Fruit fly (Drosophila melanogaster) whole organism, embryonic: ENCODE results near the gene Prx5.

Source experiments
- Bdp1 ChIP-seq: fragments of 200-800 bp; sonication (Bioruptor generic); optimal IDR thresholded peaks from 3 replicates; lab custom pipeline; 2016; ENCODE audit warnings: missing biosample characterization, missing genetic modification characterization
- BtbVII ChIP-seq: fragments of 200-800 bp; sonication (Bioruptor generic); optimal IDR thresholded peaks from 3 replicates; lab custom pipeline; 2017; ENCODE audit warnings: missing biosample characterization, mild to moderate bottlenecking, missing genetic modification characterization
- CG10321 ChIP-seq: fragments of 200-800 bp; sonication (Bioruptor generic); IDR thresholded peaks from 2 replicates; pipeline ENCODE4 v1.3.6; 2022; ENCODE audit warnings: missing biosample characterization, missing genetic modification characterization
- CG11398 ChIP-seq: fragments of 200-800 bp; sonication (Bioruptor generic); optimal IDR thresholded peaks from 2 replicates; lab custom pipeline; 2016; ENCODE audit warnings: missing biosample characterization, missing genetic modification characterization
- CG11456 ChIP-seq: fragments of 200-800 bp; sonication (Bioruptor generic); IDR thresholded peaks from 3 replicates; pipeline ENCODE4 v1.3.6; 2022; ENCODE audit warnings: missing biosample characterization, missing genetic modification characterization
- CG14050 ChIP-seq: fragments of 200-800 bp; sonication (Bioruptor generic); IDR thresholded peaks from 3 replicates; pipeline ENCODE4 v1.3.6; 2022; ENCODE audit warnings: missing biosample characterization, missing genetic modification characterization
- CG15479 ChIP-seq: fragments of 200-800 bp; sonication (Bioruptor generic); optimal IDR thresholded peaks from 3 replicates; lab custom pipeline; 2019; ENCODE audit warnings: missing biosample characterization, mild to moderate bottlenecking, missing genetic modification characterization, moderate library complexity
- CG17186 ChIP-seq: fragments of 200-800 bp; sonication (Bioruptor generic); optimal IDR thresholded peaks from 3 replicates; lab custom pipeline; 2017; ENCODE audit warnings: missing biosample characterization, missing genetic modification reagents, missing genetic modification characterization
- CG17359 ChIP-seq: fragments of 200-800 bp; sonication (Bioruptor generic); optimal IDR thresholded peaks from 3 replicates; lab custom pipeline; 2018; ENCODE audit warnings: missing biosample characterization, mild to moderate bottlenecking, missing genetic modification characterization, moderate library complexity
- CG31224 ChIP-seq: fragments of 200-800 bp; sonication (Bioruptor generic); IDR thresholded peaks from 2 replicates; pipeline ENCODE4 v1.3.6; 2022; ENCODE audit warnings: missing biosample characterization, missing genetic modification characterization
- CG34224 ChIP-seq: fragments of 200-800 bp; sonication (Bioruptor generic); IDR thresholded peaks from 3 replicates; pipeline ENCODE4 v1.3.6; 2022; ENCODE audit warnings: missing biosample characterization, missing genetic modification characterization; ENCODE audit not compliant: partially characterized antibody
- CG34422 ChIP-seq: fragments of 200-800 bp; sonication (Bioruptor generic); IDR thresholded peaks from 3 replicates; pipeline ENCODE4 v1.3.6; 2022; ENCODE audit warnings: missing biosample characterization, missing genetic modification characterization
- CG3847 ChIP-seq: fragments of 200-800 bp; sonication (Bioruptor generic); IDR thresholded peaks from 2 replicates; pipeline ENCODE4 v1.3.6; 2022; ENCODE audit warnings: missing biosample characterization, missing genetic modification characterization
- CG3995 ChIP-seq: fragments of 200-800 bp; sonication (Bioruptor generic); optimal IDR thresholded peaks from 3 replicates; lab custom pipeline; 2016; ENCODE audit warnings: missing biosample characterization, missing genetic modification characterization
- CG6254 ChIP-seq: fragments of 200-800 bp; sonication (Bioruptor generic); optimal IDR thresholded peaks from 3 replicates; lab custom pipeline; 2017; ENCODE audit warnings: mild to moderate bottlenecking, missing biosample characterization, missing genetic modification reagents, missing genetic modification characterization
- MBD-R2 ChIP-seq: fragments of 200-800 bp; sonication (Bioruptor generic); IDR thresholded peaks from 2 replicates; pipeline ENCODE4 v1.3.6; 2022; ENCODE audit warnings: missing biosample characterization, missing genetic modification characterization
- Vsx1 ChIP-seq: fragments of 200-800 bp; sonication (Bioruptor generic); optimal IDR thresholded peaks from 2 replicates; lab custom pipeline; 2017; ENCODE audit warnings: missing biosample characterization, mild to moderate bottlenecking, missing genetic modification characterization, missing genetic modification reagents
- ara ChIP-seq: fragments of 200-800 bp; sonication (Bioruptor generic); IDR thresholded peaks from 2 replicates; pipeline ENCODE4 v1.3.6; 2022; ENCODE audit warnings: missing biosample characterization, missing genetic modification characterization
- ash1 ChIP-seq: fragments of 200-800 bp; sonication (Bioruptor generic); optimal IDR thresholded peaks from 2 replicates; lab custom pipeline; 2018; ENCODE audit warnings: missing biosample characterization, mild to moderate bottlenecking, missing genetic modification characterization
- bbx ChIP-seq: fragments of 200-800 bp; sonication (Bioruptor generic); IDR thresholded peaks from 2 replicates; pipeline ENCODE4 v1.3.6; 2022; ENCODE audit warnings: missing biosample characterization, missing genetic modification characterization; ENCODE audit not compliant: partially characterized antibody
- br ChIP-seq: fragments of >200 bp; optimal IDR thresholded peaks from 2 replicates; lab custom pipeline; 2017
- cg ChIP-seq: fragments of 200-800 bp; sonication (Bioruptor generic); optimal IDR thresholded peaks from 3 replicates; lab custom pipeline; 2019; ENCODE audit warnings: missing biosample characterization, mild to moderate bottlenecking, missing genetic modification characterization, moderate library complexity
- chinmo ChIP-seq: fragments of 200-800 bp; sonication (Bioruptor generic); IDR thresholded peaks from 4 replicates; pipeline ENCODE4 v1.3.6; 2022; ENCODE audit warnings: missing biosample characterization, missing genetic modification characterization; ENCODE audit not compliant: partially characterized antibody
- ci ChIP-seq: fragments of 200-800 bp; sonication (Bioruptor generic); IDR thresholded peaks from 3 replicates; pipeline ENCODE4 v1.3.6; 2022; ENCODE audit warnings: missing biosample characterization, missing genetic modification characterization
- crc ChIP-seq: fragments of 200-800 bp; sonication (Bioruptor generic); optimal IDR thresholded peaks from 2 replicates; lab custom pipeline; 2016; ENCODE audit warnings: missing biosample characterization, missing genetic modification characterization
- disco-r ChIP-seq: fragments of 200-800 bp; sonication (Bioruptor generic); optimal IDR thresholded peaks from 2 replicates; lab custom pipeline; 2016; ENCODE audit warnings: missing biosample characterization, missing genetic modification characterization
- emc ChIP-seq: fragments of 200-800 bp; sonication (Bioruptor generic); optimal IDR thresholded peaks from 2 replicates; lab custom pipeline; 2016; ENCODE audit warnings: missing biosample characterization, missing genetic modification characterization
- gsb ChIP-seq: fragments of 200-800 bp; sonication (Bioruptor generic); IDR thresholded peaks from 2 replicates; pipeline ENCODE4 v1.3.6; 2022; ENCODE audit warnings: missing biosample characterization, missing genetic modification characterization
- mam ChIP-seq: fragments of 200-800 bp; sonication (Bioruptor generic); optimal IDR thresholded peaks from 3 replicates; lab custom pipeline; 2016; ENCODE audit warnings: missing biosample characterization, missing genetic modification characterization
- odd ChIP-seq: fragments of 200-800 bp; sonication (Bioruptor generic); optimal IDR thresholded peaks from 2 replicates; lab custom pipeline; 2017; ENCODE audit warnings: missing biosample characterization, mild to moderate bottlenecking, missing genetic modification characterization
- org-1 ChIP-seq: fragments of 200-800 bp; sonication (Bioruptor generic); optimal IDR thresholded peaks from 2 replicates; lab custom pipeline; 2017; ENCODE audit warnings: missing biosample characterization, missing genetic modification characterization
- p53 ChIP-seq: fragments of 200-800 bp; sonication (Bioruptor generic); optimal IDR thresholded peaks from 2 replicates; lab custom pipeline; 2016; ENCODE audit warnings: missing biosample characterization, missing genetic modification characterization
- ranshi ChIP-seq: fragments of 200-800 bp; sonication (Bioruptor generic); IDR thresholded peaks from 2 replicates; pipeline ENCODE4 v1.3.6; 2022; ENCODE audit warnings: missing biosample characterization, missing genetic modification characterization
- shn ChIP-seq: fragments of 200-800 bp; sonication (Bioruptor generic); optimal IDR thresholded peaks from 3 replicates; lab custom pipeline; 2016; ENCODE audit warnings: missing biosample characterization, missing genetic modification characterization
- sim ChIP-seq: fragments of 200-800 bp; sonication (Bioruptor generic); IDR thresholded peaks from 2 replicates; pipeline ENCODE4 v1.3.6; 2022; ENCODE audit warnings: missing biosample characterization, missing genetic modification characterization
- sr ChIP-seq: fragments of 200-800 bp; sonication (Bioruptor generic); IDR thresholded peaks from 3 replicates; pipeline ENCODE4 v1.3.6; 2022; ENCODE audit warnings: missing biosample characterization, missing genetic modification characterization
- ssp ChIP-seq: fragments of 200-800 bp; sonication (Bioruptor generic); IDR thresholded peaks from 2 replicates; pipeline ENCODE4 v1.3.6; 2022; ENCODE audit warnings: missing biosample characterization, missing genetic modification characterization
- twi ChIP-seq: fragments of 200-800 bp; optimal IDR thresholded peaks from 2 replicates; lab custom pipeline; 2019; ENCODE audit warnings: missing biosample characterization, mild to moderate bottlenecking, missing genetic modification characterization, moderate library complexity
- wdn ChIP-seq: fragments of 200-800 bp; sonication (Bioruptor generic); IDR thresholded peaks from 2 replicates; pipeline ENCODE4 v1.3.6; 2022; ENCODE audit warnings: missing biosample characterization, missing genetic modification characterization
- wek ChIP-seq: fragments of 200-800 bp; sonication (Bioruptor generic); optimal IDR thresholded peaks from 3 replicates; lab custom pipeline; 2018; ENCODE audit warnings: missing biosample characterization, mild to moderate bottlenecking, missing genetic modification characterization, moderate library complexity
- yki ChIP-seq: fragments of >200 bp; optimal IDR thresholded peaks from 3 replicates; lab custom pipeline; 2018
- z ChIP-seq: fragments of 200-800 bp; sonication (Bioruptor generic); IDR thresholded peaks from 3 replicates; pipeline ENCODE4 v1.3.6; 2022; ENCODE audit warnings: missing biosample characterization, missing genetic modification characterization
- zen2 ChIP-seq: fragments of 200-800 bp; sonication (Bioruptor generic); IDR thresholded peaks from 3 replicates; pipeline ENCODE4 v1.3.6; 2022; ENCODE audit warnings: missing biosample characterization, missing genetic modification characterization; ENCODE audit not compliant: partially characterized antibody

Gene Prx5

DNA sequence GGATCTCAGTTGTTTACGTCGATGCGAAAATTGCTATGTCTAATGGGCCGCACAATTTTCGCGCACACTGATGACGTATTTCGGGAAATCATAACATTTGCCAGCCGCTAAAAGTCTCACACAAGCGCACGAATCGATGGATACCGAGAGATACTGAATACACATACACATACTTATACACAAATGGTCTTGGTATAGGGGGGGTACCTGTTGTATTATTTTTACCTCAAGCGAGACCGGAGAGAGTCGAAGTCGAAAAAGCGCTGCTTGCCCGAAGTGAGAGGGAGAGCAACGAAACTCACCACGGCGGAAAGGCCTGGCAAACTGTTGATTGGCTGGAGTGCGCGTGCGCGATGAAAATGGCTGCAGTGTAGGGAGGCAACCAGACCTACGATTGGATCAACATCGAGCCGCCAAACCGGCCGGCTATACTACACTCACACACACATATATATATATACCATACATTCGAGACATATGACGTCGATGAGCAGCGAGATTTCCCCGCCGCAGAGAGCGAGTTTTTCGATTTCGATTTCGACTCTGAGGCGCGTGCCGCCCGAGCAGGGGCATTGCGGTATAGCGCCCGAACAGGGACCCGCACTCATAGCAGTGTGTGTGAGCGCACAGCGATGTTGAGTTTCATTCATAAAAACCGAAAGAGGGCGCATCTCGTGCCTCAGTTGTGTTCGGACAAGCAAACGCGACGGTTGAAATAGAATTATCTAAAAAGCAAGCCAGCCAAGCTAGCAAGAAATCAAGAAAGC lies 45.5 kb downstream of the Prx5 start (continued):
- TF ChIP-seq yki (lab: Kevin White, UChicago) (peak; percentile 11), wek (peak; percentile 2), CG14050 (GFP tag; lab: Robert Waterston, UW) (no peak), CG34422 (GFP tag; lab: Robert Waterston, UW) (peak; percentile 11; the same call in 1 of the 3 replicates)

- TF ChIP-seq ranshi (GFP tag; lab: Robert Waterston, UW): no peak
- no peak for TF ChIP-seq CG11398
- no peak for TF ChIP-seq ci (GFP tag; lab: Robert Waterston, UW)
- no peak for TF ChIP-seq BtbVII (GFP tag; lab: Kevin White, UChicago)
- TF ChIP-seq org-1: no peak
- no peak for TF ChIP-seq crc (GFP tag; lab: Kevin White, UChicago)
- 0 out of 4 replicates have a peak, but pooled peaks have one; percentile 19 for TF ChIP-seq chinmo (GFP tag; lab: Robert Waterston, UW)
- no peak for TF ChIP-seq shn (GFP tag; lab: Kevin White, UChicago)
- no peak for TF ChIP-seq CG6254 (GFP tag; lab: Kevin White, UChicago)
- TF ChIP-seq sr (GFP tag; lab: Robert Waterston, UW): peak; percentile 94
- no peak for TF ChIP-seq CG3995 (GFP tag; lab: Kevin White, UChicago)
- TF ChIP-seq odd (GFP tag; lab: Kevin White, UChicago): no peak
- no peak for TF ChIP-seq p53 (GFP tag; lab: Kevin White, UChicago)
- TF ChIP-seq CG34224 (GFP tag; lab: Robert Waterston, UW): no peak
- 0 out of 3 replicates have a peak, but pooled peaks have one; percentile 14 for TF ChIP-seq CG11456 (GFP tag; lab: Robert Waterston, UW)
- TF ChIP-seq z: no peak
- peak; percentile 75 for TF ChIP-seq CG15479
- no peak for TF ChIP-seq MBD-R2
- TF ChIP-seq cg (GFP tag; lab: Kevin White, UChicago): peak; percentile 36
- no peak for TF ChIP-seq ssp
- no peak for TF ChIP-seq CG10321 (GFP tag; lab: Robert Waterston, UW)
- no peak for TF ChIP-seq wdn (GFP tag; lab: Robert Waterston, UW)
- TF ChIP-seq CG17186 (GFP tag; lab: Kevin White, UChicago): no peak
- TF ChIP-seq zen2: no peak
- TF ChIP-seq gsb (GFP tag; lab: Robert Waterston, UW): no peak
- TF ChIP-seq ash1 (GFP tag; lab: Kevin White, UChicago): no peak
- no peak for TF ChIP-seq sim (GFP tag; lab: Robert Waterston, UW)
- TF ChIP-seq CG31224 (GFP tag; lab: Robert Waterston, UW): no peak
- TF ChIP-seq emc (GFP tag; lab: Kevin White, UChicago): no peak
- no peak for TF ChIP-seq br
- peak; percentile 35 for TF ChIP-seq twi (tag; lab: Kevin White, UChicago)
- TF ChIP-seq CG3847: no peak
- TF ChIP-seq Vsx1: no peak
- TF ChIP-seq disco-r (GFP tag; lab: Kevin White, UChicago): no peak
- TF ChIP-seq mam (GFP tag; lab: Kevin White, UChicago): no peak
- no peak for TF ChIP-seq CG17359
- no peak for TF ChIP-seq ara (GFP tag; lab: Robert Waterston, UW)
- no peak for TF ChIP-seq bbx (GFP tag; lab: Robert Waterston, UW)
- TF ChIP-seq Bdp1: no peak
- TF ChIP-seq, all 482 proteins: peak for 6
These were observed 48.4 kb downstream of the Prx5 start for dm6 chr3R:18118695-18119094.
